Fruit fly (Drosophila melanogaster) S2 (cell line): ENCODE results near the gene CG2147.

ENCODE experiments used
- CG8478 ChIP-seq: fragments of >200 bp; optimal IDR thresholded peaks from 2 replicates; lab custom pipeline; 2018
- CTCF ChIP-seq, 2 experiments: fragments of >200 bp; optimal IDR thresholded peaks; 2 replicates each; lab custom pipeline; 2018

DNA sequence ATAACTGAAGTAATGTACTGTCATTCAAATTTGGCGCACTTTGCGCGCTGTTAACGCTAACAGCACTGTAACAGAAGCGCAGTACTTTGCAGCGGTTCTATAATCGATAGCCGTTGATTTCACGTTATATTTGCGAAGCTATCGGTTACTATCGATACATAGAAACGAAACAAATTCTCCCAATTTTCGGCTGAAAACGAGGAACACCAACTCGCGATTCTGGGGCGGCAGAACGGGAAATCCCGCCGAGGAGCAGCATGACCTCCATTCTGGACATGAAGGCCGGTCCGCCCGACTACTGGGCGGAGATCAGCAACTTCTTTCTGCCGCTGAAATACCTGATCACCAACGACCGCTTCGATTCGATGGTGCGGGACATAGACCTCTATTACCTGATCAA is 32.8 kb downstream of the CG2147 start, which contains the start of gene CG1636:
- TF ChIP-seq CTCF (optimal IDR thresholded peaks at IDR 0.05; lab: Kevin White, UChicago) (peak in 1 of 2 experiments; percentile 34), CG8478 (lab: Kevin White, UChicago) (no peak)
